Fruit fly (Drosophila melanogaster) whole organism, wandering third instar larva: ENCODE results near the gene tok.

Experiments used
- Abd-B ChIP-seq: fragments of >200 bp; optimal IDR thresholded peaks from 2 replicates; lab custom pipeline; 2017; ENCODE audit warnings: missing biosample characterization, missing genetic modification characterization
- CG32264 ChIP-seq: fragments of 200-800 bp; sonication (Bioruptor generic); optimal IDR thresholded peaks from 2 replicates; lab custom pipeline; 2016; ENCODE audit warnings: missing biosample characterization, missing genetic modification characterization
- CG9705 ChIP-seq: fragments of 200-800 bp; sonication (Bioruptor generic); optimal IDR thresholded peaks from 2 replicates; lab custom pipeline; 2018; ENCODE audit warnings: missing biosample characterization, mild to moderate bottlenecking, missing genetic modification characterization
- CrebA ChIP-seq: fragments of 200-800 bp; sonication (Bioruptor generic); optimal IDR thresholded peaks from 2 replicates; lab custom pipeline; 2016; ENCODE audit warnings: missing biosample characterization, mild to moderate bottlenecking, missing genetic modification characterization, borderline replicate concordance
- Dfd ChIP-seq: fragments of >200 bp; optimal IDR thresholded peaks from 2 replicates; lab custom pipeline; 2017; ENCODE audit warnings: missing biosample characterization, missing genetic modification characterization
- Dif ChIP-seq: fragments of 200-275, 200-300 bp; sonication (Bioruptor generic); optimal IDR thresholded peaks from 2 replicates; lab custom pipeline; 2018; ENCODE audit warnings: missing biosample characterization, missing genetic modification characterization; ENCODE audit not compliant: partially characterized antibody
- GATAd ChIP-seq: sonication (Bioruptor generic); optimal IDR thresholded peaks from 2 replicates; lab custom pipeline; 2016; ENCODE audit warnings: missing biosample characterization, missing genetic modification characterization
- HLH106 ChIP-seq: fragments of 200-800 bp; optimal IDR thresholded peaks from 3 replicates; lab custom pipeline; 2019; ENCODE audit warnings: missing biosample characterization, mild to moderate bottlenecking, missing genetic modification characterization, moderate library complexity
- Hnf4 ChIP-seq: fragments of 200-800 bp; sonication (Bioruptor generic); optimal IDR thresholded peaks from 2 replicates; lab custom pipeline; 2016; ENCODE audit warnings: missing biosample characterization, mild to moderate bottlenecking, missing genetic modification characterization
- Hr78 ChIP-seq: fragments of >200 bp; optimal IDR thresholded peaks from 2 replicates; lab custom pipeline; 2017; ENCODE audit warnings: missing biosample characterization, missing genetic modification characterization
- Hr83 ChIP-seq: fragments of 200-300 bp; sonication (Bioruptor generic); optimal IDR thresholded peaks from 2 replicates; lab custom pipeline; 2016; ENCODE audit warnings: missing biosample characterization, mild to moderate bottlenecking, missing genetic modification characterization, moderate library complexity; ENCODE audit not compliant: poor library complexity, severe bottlenecking
- Jra ChIP-seq: sonication (Bioruptor generic); optimal IDR thresholded peaks from 2 replicates; lab custom pipeline; 2016; ENCODE audit warnings: missing biosample characterization, missing genetic modification characterization
- Mio ChIP-seq: sonication (Bioruptor generic); optimal IDR thresholded peaks from 2 replicates; lab custom pipeline; 2016; ENCODE audit warnings: missing biosample characterization, missing genetic modification characterization
- Myc ChIP-seq: fragments of >200 bp; optimal IDR thresholded peaks from 2 replicates; lab custom pipeline; 2017
- N ChIP-seq: fragments of >200 bp; optimal IDR thresholded peaks from 2 replicates; lab custom pipeline; 2018; ENCODE audit warnings: missing biosample characterization, missing external identifiers, missing genetic modification characterization
- OdsH ChIP-seq: fragments of 200-800 bp; sonication (Bioruptor generic); optimal IDR thresholded peaks from 2 replicates; lab custom pipeline; 2016; ENCODE audit warnings: missing biosample characterization, mild to moderate bottlenecking, missing genetic modification characterization
- Rel ChIP-seq, 2 experiments: fragments of 200-800 bp; sonication (Bioruptor generic) in 1 of 2; optimal IDR thresholded peaks; 2 replicates in 1 of 2; 3 replicates in 1 of 2; lab custom pipeline; 2016 to 2019; ENCODE audit warnings: mild to moderate bottlenecking in 2 of 2, missing biosample characterization in 2 of 2, missing genetic modification characterization in 2 of 2, moderate library complexity in 1 of 2
- Sp1 ChIP-seq: fragments of 200-800 bp; sonication (Bioruptor generic); optimal IDR thresholded peaks from 3 replicates; lab custom pipeline; 2019; ENCODE audit warnings: missing biosample characterization, mild to moderate bottlenecking, missing genetic modification characterization, moderate library complexity
- Vsx2 ChIP-seq: fragments of 200-300, 225-300 bp; sonication (Bioruptor generic); optimal IDR thresholded peaks from 2 replicates; lab custom pipeline; 2018; ENCODE audit warnings: missing biosample characterization, missing genetic modification characterization; ENCODE audit not compliant: partially characterized antibody
- br ChIP-seq: fragments of 200-800 bp; sonication (Bioruptor generic); optimal IDR thresholded peaks from 2 replicates; lab custom pipeline; 2016; ENCODE audit warnings: missing biosample characterization, missing genetic modification characterization
- brk ChIP-seq: fragments of 200-800 bp; sonication (Bioruptor generic); optimal IDR thresholded peaks from 2 replicates; lab custom pipeline; 2016; ENCODE audit warnings: missing biosample characterization, mild to moderate bottlenecking, missing genetic modification characterization
- dl ChIP-seq, 2 experiments: fragments of 175-275, 200-275 bp in 1 of 2; fragments of 200-275 bp in 1 of 2; sonication (Bioruptor generic); optimal IDR thresholded peaks; lab custom pipeline; 2018; ENCODE audit warnings: mild to moderate bottlenecking in 2 of 2, missing biosample characterization in 2 of 2, missing genetic modification characterization in 2 of 2, moderate library complexity in 2 of 2; ENCODE audit not compliant: partially characterized antibody in 2 of 2, insufficient read depth in 1 of 2
- dmrt93B ChIP-seq: fragments of 200-800 bp; sonication (Bioruptor generic); optimal IDR thresholded peaks from 2 replicates; lab custom pipeline; 2018; ENCODE audit warnings: missing biosample characterization, mild to moderate bottlenecking, missing genetic modification characterization
- dsf ChIP-seq: sonication (Bioruptor generic); optimal IDR thresholded peaks from 2 replicates; lab custom pipeline; 2016; ENCODE audit warnings: missing biosample characterization, missing genetic modification characterization, borderline replicate concordance
- ey ChIP-seq: fragments of 200-800 bp; sonication (Bioruptor generic); optimal IDR thresholded peaks from 2 replicates; lab custom pipeline; 2016; ENCODE audit warnings: missing biosample characterization, missing genetic modification characterization
- foxo ChIP-seq, 2 experiments: fragments of 200-800 bp; sonication (Bioruptor generic); optimal IDR thresholded peaks; 2 replicates in 1 of 2; 3 replicates in 1 of 2; lab custom pipeline; 2016 to 2017; ENCODE audit warnings: missing biosample characterization in 2 of 2, missing genetic modification characterization in 2 of 2
- fru ChIP-seq: fragments of 200-800 bp; sonication (Bioruptor generic); optimal IDR thresholded peaks from 3 replicates; lab custom pipeline; 2016; ENCODE audit warnings: missing biosample characterization, mild to moderate bottlenecking, missing genetic modification characterization
- h ChIP-seq: fragments of 200-800 bp; sonication (Bioruptor generic); optimal IDR thresholded peaks from 3 replicates; lab custom pipeline; 2016; ENCODE audit warnings: missing biosample characterization, mild to moderate bottlenecking, missing genetic modification characterization
- jim ChIP-seq: fragments of 175-275, 200-325 bp; sonication (Bioruptor generic); optimal IDR thresholded peaks from 2 replicates; lab custom pipeline; 2016; ENCODE audit warnings: missing biosample characterization, mild to moderate bottlenecking, missing genetic modification characterization
- lola ChIP-seq: fragments of >200 bp; optimal IDR thresholded peaks from 2 replicates; lab custom pipeline; 2017; ENCODE audit warnings: missing biosample characterization, missing genetic modification characterization
- pan ChIP-seq: fragments of >200 bp; optimal IDR thresholded peaks from 2 replicates; lab custom pipeline; 2017
- psq ChIP-seq: fragments of 200-800 bp; sonication (Bioruptor generic); optimal IDR thresholded peaks from 3 replicates; lab custom pipeline; 2017; ENCODE audit warnings: missing biosample characterization, mild to moderate bottlenecking, missing genetic modification characterization, moderate library complexity
- rgr ChIP-seq: fragments of 200-800 bp; sonication (Bioruptor generic); optimal IDR thresholded peaks from 3 replicates; lab custom pipeline; 2016; ENCODE audit warnings: missing biosample characterization, mild to moderate bottlenecking, missing genetic modification characterization
- sage ChIP-seq: fragments of 200-800 bp; sonication (Bioruptor generic); optimal IDR thresholded peaks from 2 replicates; lab custom pipeline; 2016; ENCODE audit warnings: missing biosample characterization, mild to moderate bottlenecking, missing genetic modification characterization
- sv ChIP-seq: fragments of 200-800 bp; sonication (Bioruptor generic); optimal IDR thresholded peaks from 3 replicates; lab custom pipeline; 2016; ENCODE audit warnings: missing biosample characterization, missing genetic modification characterization
- tai ChIP-seq: sonication (Bioruptor generic); optimal IDR thresholded peaks from 2 replicates; lab custom pipeline; 2016; ENCODE audit warnings: missing biosample characterization, missing genetic modification characterization
- usp ChIP-seq: fragments of >200 bp; optimal IDR thresholded peaks from 2 replicates; lab custom pipeline; 2017; ENCODE audit warnings: missing biosample characterization, missing genetic modification characterization
- woc ChIP-seq: sonication (Bioruptor generic); optimal IDR thresholded peaks from 2 replicates; lab custom pipeline; 2016; ENCODE audit warnings: missing biosample characterization, mild to moderate bottlenecking, missing genetic modification characterization

The tok gene

DNA sequence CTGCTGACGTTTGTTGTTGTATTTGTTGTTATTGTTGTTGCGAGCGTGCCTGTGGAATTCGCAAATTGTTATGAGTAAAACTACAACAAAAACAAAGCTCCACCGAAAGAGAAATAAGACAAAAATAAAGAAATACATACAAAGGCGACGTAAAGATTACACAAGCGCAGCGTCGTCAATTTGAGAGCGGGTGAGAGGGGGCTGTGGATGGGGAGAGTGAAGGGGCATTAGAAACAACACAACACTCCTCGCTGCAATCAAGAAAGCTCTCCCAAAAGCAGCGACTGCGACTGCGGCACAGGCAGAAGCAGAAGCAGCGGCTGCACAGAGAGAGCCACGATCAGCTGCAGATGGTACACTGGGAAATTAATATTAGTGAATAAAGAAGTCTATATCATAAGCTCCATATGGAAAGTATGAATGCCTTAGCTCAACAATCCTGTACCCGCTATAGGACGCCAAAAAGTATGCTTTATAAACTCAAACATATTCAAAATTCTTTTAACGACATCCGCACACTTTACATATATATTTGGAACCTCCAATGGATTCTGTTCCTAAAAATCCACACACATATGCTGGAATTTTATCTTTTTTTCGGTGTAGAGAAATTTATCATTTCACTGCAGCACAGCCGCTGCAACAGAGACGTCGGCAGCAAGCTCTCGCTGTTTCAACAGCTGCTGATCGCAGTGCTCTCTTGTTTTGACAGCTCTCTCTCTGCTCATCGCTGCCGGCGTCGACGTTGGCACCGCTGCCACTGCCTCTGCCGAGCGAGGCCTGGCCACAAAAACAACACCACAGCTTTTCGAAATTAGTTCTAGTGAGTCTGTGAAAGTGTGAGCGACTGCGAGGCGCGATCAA lies 49.3 kb downstream of the tok start, which contains the start of gene CG13631:
Gene CG13631 (plus strand): TSS at position 814 of the 864 bp plus-strand sequence.
- TF ChIP-seq usp (GFP tag; lab: Kevin White, UChicago) (no peak), pan (no peak), br (GFP tag; lab: Kevin White, UChicago) (peak; percentile 97), fru (GFP tag; lab: Kevin White, UChicago) (peak; percentile 98), dl (GFP tag; optimal IDR thresholded peaks at IDR 0.05; lab: Kevin White, UChicago; ENCODE audit: insufficient read depth in 1 of 2, partially characterized antibody in 2 of 2) (peak; percentile 30 to 81), Hr83 (GFP tag; lab: Kevin White, UChicago) (peak; percentile 76), Abd-B (no peak), lola (GFP tag; lab: Kevin White, UChicago) (no peak), woc (GFP tag; lab: Kevin White, UChicago) (peak; percentile 90), Hr78 (no peak), Mio (GFP tag; lab: Kevin White, UChicago) (peak; percentile 76), ey (GFP tag; lab: Kevin White, UChicago) (peak; percentile 98), psq (GFP tag; lab: Kevin White, UChicago) (peak; percentile 93), Dif (GFP tag; lab: Kevin White, UChicago) (peak; percentile 53), GATAd (GFP tag; lab: Kevin White, UChicago) (peak; percentile 73), OdsH (peak; percentile 97), dmrt93B (GFP tag; lab: Kevin White, UChicago) (peak; percentile 96), CG9705 (peak; percentile 87), Vsx2 (no peak), N (GFP tag; lab: Kevin White, UChicago) (no peak), h (GFP tag; lab: Kevin White, UChicago) (peak; percentile 97), CG32264 (GFP tag; lab: Kevin White, UChicago) (peak; percentile 86), sv (peak; percentile 92), Hnf4 (GFP tag; lab: Kevin White, UChicago) (peak; percentile 94), CrebA (GFP tag; lab: Kevin White, UChicago) (peak; percentile 49), Sp1 (GFP tag; lab: Kevin White, UChicago) (peak; percentile 92), Dfd (peak; percentile 52), Rel (GFP tag; optimal IDR thresholded peaks at IDR 0.05; lab: Kevin White, UChicago) (peak; percentile 56), Rel (tag; optimal IDR thresholded peaks at IDR 0.05; lab: Kevin White, UChicago) (peak; percentile 59), rgr (GFP tag; lab: Kevin White, UChicago) (peak; percentile 97), brk (GFP tag; lab: Kevin White, UChicago) (peak; percentile 87), Jra (GFP tag; lab: Kevin White, UChicago) (peak; percentile 92), jim (GFP tag; lab: Kevin White, UChicago) (no peak), dsf (GFP tag; lab: Kevin White, UChicago) (peak; percentile 75), sage (GFP tag; lab: Kevin White, UChicago) (peak; percentile 77), Myc (lab: Kevin White, UChicago) (no peak), foxo (GFP tag; optimal IDR thresholded peaks at IDR 0.05; lab: Kevin White, UChicago) (peak; percentile 65 to 98), tai (GFP tag; lab: Kevin White, UChicago) (peak; percentile 91), HLH106 (peak; percentile 97)

DNA sequence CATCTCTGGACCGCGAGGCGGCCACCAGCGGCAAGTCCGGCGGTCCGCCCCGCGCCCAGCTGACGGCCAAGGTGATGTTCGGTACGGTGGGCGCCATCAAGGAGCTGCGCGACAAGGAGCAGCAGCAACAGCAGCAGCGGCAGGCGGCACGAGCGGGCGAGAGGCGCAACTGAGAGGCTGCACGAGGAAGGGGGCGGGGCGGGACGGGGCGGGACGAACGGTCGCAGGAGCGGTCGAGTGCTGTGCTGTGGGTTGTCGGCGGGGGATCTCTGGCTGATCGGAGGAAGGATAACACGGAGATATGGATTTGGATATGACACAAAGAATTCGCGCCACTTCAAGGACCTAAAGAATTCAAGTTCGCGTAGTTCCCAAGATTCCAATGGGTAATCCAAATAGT lies 50.1 kb downstream of the tok start:
- TF ChIP-seq Dfd (peak; percentile 82), GATAd (GFP tag; lab: Kevin White, UChicago) (no peak)
